Worm (Caenorhabditis elegans) whole organism, L4/young adult: Measurements from ENCODE around the gene rgl-1.

Experiments used
- W03F9.2 ChIP-seq: fragments of 150-350 bp; optimal IDR thresholded peaks from 2 replicates; lab custom pipeline; 2014; ENCODE audit warnings: missing biosample characterization, missing genetic modification characterization
- dao-5 ChIP-seq: sonication (generic microtip); optimal IDR thresholded peaks from 2 replicates; lab custom pipeline; 2016; ENCODE audit warnings: missing genotype, missing genetic modification characterization, moderate library complexity, missing compliant biosample characterization
- him-1 ChIP-seq: sonication (generic microtip); optimal IDR thresholded peaks from 2 replicates; lab custom pipeline; 2016; ENCODE audit warnings: missing genotype, missing genetic modification reagents, missing genetic modification characterization, missing compliant biosample characterization

The rgl-1 gene

ce11 chrX:3220267-3220666, at the start of gene rgl-1:
rgl-1 (minus strand) TSS chrX:3220367.
- no peak for TF ChIP-seq W03F9.2 (tag; lab: Kevin White, UChicago)
- TF ChIP-seq dao-5 (tag; lab: Kevin White, UChicago) = no peak
- TF ChIP-seq him-1 (tag; lab: Kevin White, UChicago) = no peak

DNA sequence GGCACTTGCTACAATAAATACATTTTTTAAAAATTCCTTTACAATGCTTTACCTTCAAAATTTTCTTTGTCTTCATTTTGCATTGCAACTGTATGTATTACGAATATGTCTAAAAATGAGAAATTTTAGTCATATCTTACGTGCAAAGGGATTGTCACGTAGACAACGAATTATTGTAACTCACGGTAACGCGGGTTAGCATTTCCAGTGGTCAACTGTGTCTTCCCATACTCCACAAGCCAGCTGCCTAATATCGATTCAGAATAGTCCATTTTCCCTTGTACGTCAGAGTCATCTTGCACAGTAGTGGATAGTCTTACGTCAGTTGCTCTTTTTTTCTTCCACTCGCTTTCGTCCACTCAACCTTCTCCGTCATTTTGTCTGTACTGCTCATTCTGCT, 42.4 kb upstream of the rgl-1 start, which contains the start of gene fbxb-71:
TSS of gene fbxb-71 (plus strand) at position 301 of the 400 bp plus-strand sequence.
- TF ChIP-seq dao-5 (tag; lab: Kevin White, UChicago) (no peak), W03F9.2 (tag; lab: Kevin White, UChicago) (no peak), him-1 (tag; lab: Kevin White, UChicago) (no peak)

DNA sequence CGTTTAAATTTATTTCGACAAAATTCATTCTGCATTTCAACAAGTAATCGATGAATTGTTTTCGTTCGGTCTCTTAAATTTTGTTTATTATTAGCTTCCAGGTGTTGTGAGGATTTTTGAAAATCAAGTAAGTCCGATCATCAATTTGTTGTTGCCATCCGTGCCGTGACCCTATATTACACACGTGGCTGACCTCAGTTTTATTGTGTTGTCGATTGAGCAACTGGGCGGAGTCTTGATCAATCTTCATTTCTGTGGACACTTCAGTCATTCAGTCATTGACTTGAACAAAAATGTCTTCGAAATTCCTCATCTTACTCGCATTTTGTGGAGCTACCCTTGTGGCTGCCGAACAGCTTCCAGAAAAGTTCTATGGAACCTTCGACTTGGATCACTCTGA, 40.3 kb upstream of the rgl-1 start, which contains the start of gene lbp-2:
TSS of gene lbp-2 (plus strand) at position 102 of the 400 bp plus-strand sequence.
- TF ChIP-seq him-1 (tag; lab: Kevin White, UChicago) (no peak), dao-5 (tag; lab: Kevin White, UChicago) (no peak), W03F9.2 (tag; lab: Kevin White, UChicago) (no peak)

ce11 chrX:3258842-3259241, 38.7 kb upstream of the rgl-1 start, which contains the start of gene lbp-1:
lbp-1 (plus strand) TSS chrX:3259142.
- no peak for TF ChIP-seq him-1 (tag; lab: Kevin White, UChicago)
- TF ChIP-seq W03F9.2 (tag; lab: Kevin White, UChicago) = no peak
- TF ChIP-seq dao-5 (tag; lab: Kevin White, UChicago) = no peak

- no peak for TF ChIP-seq W03F9.2 (tag; lab: Kevin White, UChicago)
- no peak for TF ChIP-seq him-1 (tag; lab: Kevin White, UChicago)
- no peak for TF ChIP-seq dao-5 (tag; lab: Kevin White, UChicago)
These were observed 36.8 kb upstream of the rgl-1 start, which contains the start of gene lbp-3 for ce11 chrX:3256784-3257493. lbp-3 (plus strand) TSS chrX:3257372.

DNA sequence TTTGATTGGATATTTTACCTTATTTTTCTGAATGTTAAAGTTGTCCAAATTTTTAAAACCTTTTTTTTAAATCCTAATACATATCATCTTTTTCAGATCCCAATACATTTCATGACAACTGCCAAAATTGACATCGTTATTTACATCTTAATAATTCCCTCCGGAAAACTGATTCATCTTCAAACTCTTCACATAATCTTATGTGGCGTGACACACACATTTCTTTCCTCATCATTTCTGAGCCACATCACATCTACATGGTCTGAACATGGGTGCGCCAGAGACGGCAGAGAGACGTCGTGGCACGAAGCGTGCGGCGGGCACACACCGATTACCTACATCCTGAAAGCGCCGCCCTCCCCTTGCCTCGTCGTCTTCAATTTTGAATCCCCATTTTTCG, 32.3 kb upstream of the rgl-1 start, which contains the start of gene tba-9:
TSS of gene tba-9 (plus strand) at position 301 of the 400 bp plus-strand sequence.
- TF ChIP-seq him-1 (tag; lab: Kevin White, UChicago) = no peak
- TF ChIP-seq W03F9.2 (tag; lab: Kevin White, UChicago) = no peak
- no peak for TF ChIP-seq dao-5 (tag; lab: Kevin White, UChicago)

DNA sequence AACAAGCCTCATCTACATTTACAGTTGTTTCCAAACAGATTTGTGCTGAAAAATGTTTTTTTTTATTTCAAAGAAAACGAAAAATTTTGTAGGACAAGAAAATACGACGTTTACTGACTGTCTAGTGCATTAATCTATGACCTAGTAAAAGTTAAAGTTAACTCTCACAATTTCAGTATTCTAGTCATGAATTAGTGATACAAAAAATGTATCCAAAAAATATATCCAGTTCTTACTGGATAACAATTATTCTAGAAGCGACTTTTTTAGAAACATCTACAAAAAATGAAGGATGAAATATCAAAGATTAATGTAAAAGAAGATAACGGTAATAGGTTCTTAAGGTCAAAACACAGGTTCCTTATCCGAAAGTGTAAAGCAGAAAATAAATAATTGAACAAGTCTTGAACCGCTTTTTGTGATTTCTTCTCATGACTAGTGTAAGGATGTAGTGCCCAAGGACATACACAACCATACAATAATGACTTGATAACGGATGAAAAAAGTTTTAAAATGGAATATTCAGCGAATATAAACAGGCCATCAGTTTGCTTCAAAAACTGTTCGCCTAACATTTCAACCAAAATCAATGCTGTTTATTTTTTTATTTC, 30.4 kb upstream of the rgl-1 start, which contains the start of gene pqn-37:
TSS of gene pqn-37 (minus strand) at position 51 of the 611 bp plus-strand sequence.
- TF ChIP-seq him-1 (tag; lab: Kevin White, UChicago) (no peak), W03F9.2 (tag; lab: Kevin White, UChicago) (no peak), dao-5 (tag; lab: Kevin White, UChicago) (no peak)

DNA sequence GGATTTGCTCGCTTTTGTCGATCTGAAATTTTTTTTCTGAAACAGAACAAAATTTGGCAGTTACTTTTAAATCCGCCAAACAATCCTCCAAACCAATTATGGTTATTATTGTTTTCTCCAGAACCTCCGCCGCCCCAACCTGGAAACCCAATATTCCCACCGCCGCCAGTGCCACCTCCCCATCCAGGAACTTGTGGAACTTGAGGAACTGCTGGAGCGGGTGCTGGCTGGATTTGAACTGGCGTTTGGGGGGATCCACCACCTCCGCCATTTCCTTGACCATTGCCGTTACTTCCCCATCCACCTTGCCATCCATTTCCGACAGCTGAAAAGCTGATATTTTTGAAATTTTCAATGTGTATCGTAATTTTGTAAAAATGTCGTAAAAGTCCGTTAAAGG, 27.6 kb upstream of the rgl-1 start:
- TF ChIP-seq dao-5 (tag; lab: Kevin White, UChicago) = no peak
- no peak for TF ChIP-seq W03F9.2 (tag; lab: Kevin White, UChicago)
- no peak for TF ChIP-seq him-1 (tag; lab: Kevin White, UChicago)

DNA sequence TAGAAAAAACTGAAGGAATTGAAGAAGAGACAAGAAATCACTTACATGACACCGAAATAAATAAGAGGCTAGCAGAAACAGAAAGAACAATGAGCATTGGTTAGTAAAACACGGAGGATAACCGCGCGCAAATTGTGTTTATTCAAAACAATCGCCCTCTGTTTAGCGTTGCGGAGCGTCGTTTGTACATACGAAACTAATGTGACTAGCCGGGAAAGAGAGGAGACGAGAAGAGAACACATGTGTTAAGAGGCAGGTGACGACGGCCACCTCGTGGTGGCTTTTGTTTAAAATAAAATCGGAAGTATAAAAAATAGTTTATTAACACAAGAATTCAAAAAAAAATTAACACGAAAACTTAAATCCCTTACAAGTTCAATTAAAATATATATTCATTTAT, 25.6 kb upstream of the rgl-1 start, which contains the start of gene F40F4.7:
TSS of gene F40F4.7 (minus strand) at position 122 of the 400 bp plus-strand sequence.
- TF ChIP-seq W03F9.2 (tag; lab: Kevin White, UChicago) (no peak), him-1 (tag; lab: Kevin White, UChicago) (no peak), dao-5 (tag; lab: Kevin White, UChicago) (no peak)

DNA sequence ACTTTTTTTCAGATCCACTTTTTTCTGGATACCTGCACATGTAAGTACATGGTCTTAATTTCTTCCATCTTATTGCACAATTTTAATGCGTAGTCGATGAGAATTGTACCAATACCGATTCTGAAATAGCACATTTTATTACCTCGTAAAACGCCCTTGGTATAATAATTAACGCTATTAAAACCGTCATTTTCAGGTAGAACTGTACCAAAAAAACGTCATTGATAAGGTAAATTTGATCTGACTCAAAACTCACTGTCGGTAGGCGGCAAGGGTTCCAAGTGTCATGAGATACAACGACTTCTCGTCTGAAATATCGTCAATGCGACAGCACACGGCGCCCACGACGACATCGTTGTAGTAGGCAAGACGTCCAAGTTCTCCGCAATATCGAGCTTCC, 24.2 kb upstream of the rgl-1 start:
- TF ChIP-seq him-1 (tag; lab: Kevin White, UChicago) (no peak), dao-5 (tag; lab: Kevin White, UChicago) (no peak), W03F9.2 (tag; lab: Kevin White, UChicago) (no peak)

DNA sequence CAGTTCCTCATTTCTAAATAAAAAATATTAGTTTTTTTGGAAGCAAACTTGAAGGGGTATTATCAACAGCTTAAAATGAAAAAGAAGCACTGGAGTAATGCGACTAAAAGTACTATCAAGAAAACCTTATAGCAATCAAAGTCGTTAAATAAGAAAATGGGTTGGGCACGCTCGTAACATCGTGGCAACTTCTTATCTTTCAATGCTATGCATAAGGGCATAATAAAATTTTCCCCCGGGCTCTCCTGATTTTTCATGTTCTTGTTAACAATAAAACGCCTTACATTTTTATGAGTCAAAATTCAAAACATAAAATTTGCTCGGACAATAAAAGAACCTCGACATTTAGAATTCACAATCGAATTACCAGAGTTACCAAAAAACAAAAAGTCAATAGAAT, 23.4 kb upstream of the rgl-1 start, which contains the start of gene irg-7:
TSS of gene irg-7 (minus strand) at position 23 of the 400 bp plus-strand sequence.
- no peak for TF ChIP-seq W03F9.2 (tag; lab: Kevin White, UChicago)

DNA sequence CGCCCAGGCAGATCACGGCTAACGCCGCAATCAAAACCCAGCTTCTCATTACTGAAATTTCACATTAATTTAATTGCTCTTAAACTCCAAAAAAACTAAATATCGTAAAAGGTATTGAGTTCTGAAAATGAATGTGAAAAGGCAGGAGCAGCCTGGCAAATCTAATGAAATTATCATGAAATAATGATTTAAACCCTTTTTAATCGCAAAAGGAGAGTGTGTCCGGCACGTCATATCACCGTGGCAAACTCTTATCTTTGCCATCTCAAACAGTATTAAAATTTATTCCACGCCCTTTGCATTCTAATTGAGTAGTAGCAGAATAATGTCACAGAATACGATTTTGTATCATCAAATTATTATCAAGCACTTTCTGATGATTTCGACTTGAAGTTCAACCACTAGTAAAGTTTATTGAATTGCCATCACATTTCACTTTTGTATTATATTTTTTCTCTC, 15.2 kb upstream of the rgl-1 start, which contains the start of gene F28B4.3:
TSS of gene F28B4.3 (minus strand) at position 51 of the 459 bp plus-strand sequence.
- no peak for TF ChIP-seq W03F9.2 (tag; lab: Kevin White, UChicago)
- no peak for TF ChIP-seq dao-5 (tag; lab: Kevin White, UChicago)
- TF ChIP-seq him-1 (tag; lab: Kevin White, UChicago) = no peak

DNA sequence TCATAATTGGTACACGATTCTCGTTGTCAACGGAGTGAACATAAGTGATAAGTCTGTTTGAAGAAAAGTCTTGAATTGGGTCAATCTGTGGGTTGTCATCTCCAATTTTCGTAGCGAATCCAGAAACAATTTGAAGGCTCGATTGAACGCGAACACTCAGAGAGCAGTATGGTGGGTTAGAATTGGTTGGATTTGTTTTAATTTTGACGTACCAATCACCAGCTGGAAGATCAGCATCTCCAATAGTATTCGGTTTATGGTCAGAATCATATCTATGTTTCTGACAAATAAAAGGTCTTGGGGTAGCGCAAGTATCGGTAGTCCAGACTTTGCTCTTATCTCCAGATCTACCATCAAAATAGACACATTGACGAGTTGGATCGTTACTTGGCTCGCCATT, 10.4 kb upstream of the rgl-1 start:
- TF ChIP-seq him-1 (tag; lab: Kevin White, UChicago) = no peak
